Worm (Caenorhabditis elegans): ENCODE data around the gene srh-75.

Gene srh-75

DNA sequence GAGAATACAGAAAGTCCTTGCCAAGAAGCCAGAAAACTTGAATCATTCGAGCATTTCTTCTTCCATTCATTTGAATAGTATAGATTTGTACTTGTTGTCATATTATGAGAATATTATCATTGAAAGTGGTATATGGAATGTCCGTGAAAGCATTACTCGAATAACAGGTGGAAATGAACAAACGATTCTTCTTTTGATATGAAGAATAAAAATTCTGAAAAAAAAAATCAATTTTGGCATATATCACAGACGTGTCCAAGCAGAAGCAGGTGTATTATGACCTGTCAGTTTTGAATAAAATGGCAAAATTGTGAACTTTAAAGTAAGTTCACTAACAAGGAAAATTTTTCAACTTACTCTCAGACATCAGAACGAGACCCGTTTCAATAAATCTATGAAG is at the start of gene srh-75:
Gene srh-75, minus strand, starts transcription at position 101 of the 400 bp plus-strand sequence.
- TF ChIP-seq sea-2 (GFP tag; IDR thresholded peaks at IDR 0.05) (no peak), somi-1 (GFP tag; optimal IDR thresholded peaks at IDR 0.05) (no peak), attf-3 (GFP tag; conservative IDR thresholded peaks at IDR 0.05) (no peak), sptf-2 (GFP tag; optimal IDR thresholded peaks at IDR 0.05) (no peak), egl-18 (GFP tag; IDR thresholded peaks at IDR 0.05) (no peak), lin-54 (GFP tag; optimal IDR thresholded peaks at IDR 0.05) (no peak), lsy-27 (tag; optimal IDR thresholded peaks at IDR 0.05; ENCODE audit: borderline replicate concordance, insufficient read depth) (no peak), ceh-100 (GFP tag; IDR thresholded peaks at IDR 0.05) (no peak), dpff-1 (tag; optimal IDR thresholded peaks at IDR 0.05) (no peak), ekl-4 (GFP tag; IDR thresholded peaks at IDR 0.05) (no peak), lin-35 (GFP tag; optimal IDR thresholded peaks at IDR 0.05) (no peak), F33H1.4 (GFP tag; IDR thresholded peaks at IDR 0.05) (no peak), lag-1 (GFP tag; IDR thresholded peaks at IDR 0.05) (no peak), akir-1 (GFP tag; optimal IDR thresholded peaks at IDR 0.05) (no peak)

DNA sequence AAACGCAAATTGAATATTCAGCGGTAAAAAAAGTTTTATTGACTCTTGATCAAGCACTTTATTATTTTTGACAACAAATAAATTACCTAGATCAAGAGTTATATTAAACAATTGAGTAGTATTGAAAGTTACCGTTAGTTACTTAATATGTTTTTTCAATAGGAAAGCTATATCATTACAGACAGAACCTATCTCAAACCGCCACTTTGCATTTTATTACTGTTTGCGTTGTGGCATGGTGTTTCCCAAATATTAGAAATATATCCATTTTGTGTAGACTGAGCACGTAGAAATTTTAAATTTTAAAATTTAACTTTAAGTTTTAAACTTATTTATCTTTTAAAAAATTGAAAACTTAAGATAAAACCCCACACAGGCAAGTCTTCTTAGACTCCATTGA is 47.5 kb upstream of the srh-75 start:
- no peak for TF ChIP-seq hmg-20 (GFP tag; IDR thresholded peaks at IDR 0.05)
- no peak for TF ChIP-seq nhr-179 (tag; optimal IDR thresholded peaks at IDR 0.05)
- TF ChIP-seq mxl-1 (tag; optimal IDR thresholded peaks at IDR 0.05), result no peak
- TF ChIP-seq bed-1 (GFP tag; IDR thresholded peaks at IDR 0.05), result no peak
- no peak for TF ChIP-seq snpc-4 (GFP tag; optimal IDR thresholded peaks at IDR 0.05)
- no peak for TF ChIP-seq snpc-4 (tag; optimal IDR thresholded peaks at IDR 0.05)
- TF ChIP-seq chd-7 (tag; optimal IDR thresholded peaks at IDR 0.05), result no peak
- TF ChIP-seq B0019.2 (GFP tag; conservative IDR thresholded peaks at IDR 0.05), result no peak
- no peak for TF ChIP-seq efl-1 (GFP tag; optimal IDR thresholded peaks at IDR 0.05)
- no peak for TF ChIP-seq repo-1 (tag; optimal IDR thresholded peaks at IDR 0.05)

DNA sequence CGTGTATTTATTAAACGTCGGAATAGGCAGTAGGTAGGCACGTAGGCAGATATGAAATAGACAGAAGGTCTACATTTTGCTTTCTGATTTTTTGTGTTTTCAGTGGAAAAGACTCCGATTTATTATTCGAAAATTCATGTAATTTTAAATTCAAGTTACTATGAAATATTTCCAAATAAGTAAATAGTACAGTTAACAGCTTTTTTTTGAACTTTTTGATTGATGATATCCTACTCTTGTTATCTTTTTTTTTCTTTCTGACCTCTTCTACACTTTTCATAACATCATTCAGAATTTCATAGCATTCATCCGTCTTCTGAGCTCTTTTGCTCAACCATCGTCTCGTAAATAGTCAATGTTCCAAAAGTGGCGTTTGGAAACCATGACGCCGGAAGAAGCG is 41.7 kb upstream of the srh-75 start, which contains the start of gene cdkl-1:
Gene cdkl-1, plus strand, starts transcription at position 301 of the 400 bp plus-strand sequence.
- TF ChIP-seq Y56A3A.18 (GFP tag; IDR thresholded peaks at IDR 0.05) (no peak), ceh-58 (GFP tag; IDR thresholded peaks at IDR 0.05) (no peak), efl-1 (GFP tag; optimal IDR thresholded peaks at IDR 0.05) (no peak), hmg-20 (GFP tag; IDR thresholded peaks at IDR 0.05) (no peak), sptf-2 (GFP tag; optimal IDR thresholded peaks at IDR 0.05) (no peak)

DNA sequence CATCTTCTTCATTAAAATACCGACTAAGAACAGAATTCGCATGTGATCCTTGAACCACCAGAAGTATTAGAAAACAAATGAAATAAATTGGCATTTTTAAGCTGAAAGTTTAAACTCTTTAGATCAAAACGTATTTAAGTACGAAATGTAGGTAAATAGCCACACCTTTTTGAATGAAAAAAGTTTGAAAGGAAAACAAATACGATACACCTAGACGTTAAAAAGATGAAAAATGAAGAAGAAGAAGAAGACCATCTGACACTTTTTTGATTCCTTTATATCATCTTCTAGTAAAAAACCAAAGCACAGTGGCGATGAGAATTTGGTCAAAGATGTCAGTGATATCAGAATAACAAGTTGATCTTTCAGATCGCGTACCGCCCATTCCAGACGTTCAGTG is 38.9 kb upstream of the srh-75 start, which contains the start of gene Y42A5A.3:
Gene Y42A5A.3, minus strand, starts transcription at position 101 of the 400 bp plus-strand sequence.
- TF ChIP-seq K12H6.12 (tag; optimal IDR thresholded peaks at IDR 0.05), result no peak
- TF ChIP-seq D2030.7 (GFP tag; IDR thresholded peaks at IDR 0.05), result no peak
- no peak for TF ChIP-seq mcd-1 (GFP tag; IDR thresholded peaks at IDR 0.05)
- no peak for TF ChIP-seq ZK185.1 (tag; optimal IDR thresholded peaks at IDR 0.05; ENCODE audit: poor library complexity, severe bottlenecking)
- TF ChIP-seq dpl-1 (GFP tag; optimal IDR thresholded peaks at IDR 0.05), result no peak

DNA sequence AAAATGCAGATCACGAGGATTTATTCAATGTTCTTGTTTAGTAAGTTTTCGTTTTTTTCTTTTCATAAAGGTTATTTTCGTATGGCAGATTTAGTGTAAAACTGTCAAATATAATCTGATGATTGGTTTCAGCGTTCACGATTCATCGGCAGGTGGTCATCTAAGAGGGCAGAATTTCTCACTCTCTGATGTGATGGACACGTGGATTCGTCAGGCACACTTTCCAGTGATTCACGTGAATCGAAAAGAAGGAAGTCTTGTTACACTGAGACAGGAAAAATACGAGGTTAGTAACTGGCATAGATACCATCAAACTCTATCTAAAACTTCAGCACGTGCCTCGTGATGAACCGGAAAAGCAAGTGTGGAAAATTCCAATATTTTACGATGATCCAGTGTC is 37.8 kb upstream of the srh-75 start:
- TF ChIP-seq ztf-26 (tag; optimal IDR thresholded peaks at IDR 0.05) (peak; percentile 78), somi-1 (GFP tag; optimal IDR thresholded peaks at IDR 0.05) (peak; percentile 43), repo-1 (tag; optimal IDR thresholded peaks at IDR 0.05) (no peak), lin-40 (tag; optimal IDR thresholded peaks at IDR 0.05) (peak; percentile 51)
